Worm (Caenorhabditis elegans) whole organism, late embryonic: ENCODE data around the gene Y66D12A.24.
A peak's percentile ranks its signal among the peaks of the same experiment; 100 is the strongest.

Experiments used
- C38D4.7 ChIP-seq: fragments of 200-800 bp; sonication (Bioruptor generic); optimal IDR thresholded peaks from 2 replicates; lab custom pipeline; 2018; ENCODE audit warnings: mild to moderate bottlenecking, missing genetic modification characterization, moderate library complexity, missing compliant biosample characterization
- F13H6.1 ChIP-seq: sonication (generic microtip); optimal IDR thresholded peaks from 2 replicates; lab custom pipeline; 2016; ENCODE audit warnings: missing genetic modification characterization, missing compliant biosample characterization
- T23F11.4 ChIP-seq: fragments of 200-800 bp; sonication (Bioruptor generic); optimal IDR thresholded peaks from 2 replicates; lab custom pipeline; 2018; ENCODE audit warnings: mild to moderate bottlenecking, missing genetic modification characterization, missing compliant biosample characterization
- Y22D7AL.16 ChIP-seq: sonication (generic microtip); optimal IDR thresholded peaks from 2 replicates; lab custom pipeline; 2016; ENCODE audit warnings: missing genetic modification characterization, missing compliant biosample characterization
- ahr-1 ChIP-seq: sonication (generic microtip); optimal IDR thresholded peaks from 2 replicates; lab custom pipeline; 2016; ENCODE audit warnings: missing genetic modification characterization, missing compliant biosample characterization
- ama-1 ChIP-seq: fragments of 150-350 bp; optimal IDR thresholded peaks from 2 replicates; lab custom pipeline; 2014
- ceh-18 ChIP-seq: sonication (generic microtip); optimal IDR thresholded peaks from 2 replicates; lab custom pipeline; 2016; ENCODE audit warnings: missing genetic modification characterization, missing compliant biosample characterization
- ceh-22 ChIP-seq: sonication (generic microtip); optimal IDR thresholded peaks from 2 replicates; lab custom pipeline; 2017; ENCODE audit warnings: missing biosample characterization, missing genetic modification characterization
- ceh-24 ChIP-seq: sonication (generic microtip); optimal IDR thresholded peaks from 2 replicates; lab custom pipeline; 2016; ENCODE audit warnings: mild to moderate bottlenecking, missing genetic modification characterization, missing compliant biosample characterization
- ceh-30 ChIP-seq: fragments of 150-350 bp; optimal IDR thresholded peaks from 2 replicates; lab custom pipeline; 2014; ENCODE audit warnings: missing biosample characterization, missing genetic modification characterization
- elt-2 ChIP-seq: sonication (generic microtip); optimal IDR thresholded peaks from 2 replicates; lab custom pipeline; 2016; ENCODE audit warnings: missing genetic modification reagents, missing genetic modification characterization, missing compliant biosample characterization
- fax-1 ChIP-seq: sonication (generic microtip); optimal IDR thresholded peaks from 2 replicates; lab custom pipeline; 2016; ENCODE audit warnings: missing genotype, missing genetic modification characterization, missing compliant biosample characterization
- fkh-10 ChIP-seq: fragments of 150-350 bp; optimal IDR thresholded peaks from 2 replicates; lab custom pipeline; 2014; ENCODE audit warnings: missing biosample characterization, missing genetic modification reagents, missing genetic modification characterization
- fkh-6 ChIP-seq: sonication (generic microtip); optimal IDR thresholded peaks from 2 replicates; lab custom pipeline; 2016; ENCODE audit warnings: missing genetic modification characterization, missing compliant biosample characterization
- hlh-13 ChIP-seq: fragments of 200-800 bp; sonication (Bioruptor generic); optimal IDR thresholded peaks from 2 replicates; lab custom pipeline; 2018; ENCODE audit warnings: mild to moderate bottlenecking, missing genetic modification characterization, missing compliant biosample characterization
- hlh-6 ChIP-seq: sonication (generic microtip); optimal IDR thresholded peaks from 2 replicates; lab custom pipeline; 2016; ENCODE audit warnings: missing genotype, missing genetic modification characterization, missing compliant biosample characterization
- hlh-8 ChIP-seq: sonication (generic microtip); optimal IDR thresholded peaks from 2 replicates; lab custom pipeline; 2016; ENCODE audit warnings: missing genotype, missing genetic modification characterization, missing compliant biosample characterization
- lin-11 ChIP-seq: fragments of 200-800 bp; sonication (Bioruptor generic); optimal IDR thresholded peaks from 2 replicates; lab custom pipeline; 2018; ENCODE audit warnings: mild to moderate bottlenecking, missing genetic modification characterization, missing compliant biosample characterization
- madf-2 ChIP-seq: sonication (generic microtip); optimal IDR thresholded peaks from 2 replicates; lab custom pipeline; 2017; ENCODE audit warnings: missing genetic modification characterization, missing compliant biosample characterization
- nfya-1 ChIP-seq: sonication (generic microtip); optimal IDR thresholded peaks from 2 replicates; lab custom pipeline; 2017; ENCODE audit warnings: missing genetic modification characterization, mild to moderate bottlenecking, missing compliant biosample characterization, antibody characterized with exemption, moderate library complexity
- npax-4 ChIP-seq: sonication (generic microtip); optimal IDR thresholded peaks from 2 replicates; lab custom pipeline; 2016; ENCODE audit warnings: missing genetic modification characterization, missing compliant biosample characterization
- odd-2 ChIP-seq: sonication (generic microtip); optimal IDR thresholded peaks from 2 replicates; lab custom pipeline; 2017; ENCODE audit warnings: antibody characterized with exemption, mild to moderate bottlenecking, missing genetic modification characterization, missing compliant biosample characterization
- pag-3 ChIP-seq: sonication (generic microtip); optimal IDR thresholded peaks from 2 replicates; lab custom pipeline; 2016; ENCODE audit warnings: missing compliant biosample characterization, missing genetic modification characterization, borderline replicate concordance
- pros-1 ChIP-seq: fragments of 150-350 bp; optimal IDR thresholded peaks from 2 replicates; lab custom pipeline; 2014; ENCODE audit warnings: missing biosample characterization, missing genetic modification reagents, missing genetic modification characterization
- ref-2 ChIP-seq: sonication (generic microtip); optimal IDR thresholded peaks from 2 replicates; lab custom pipeline; 2016; ENCODE audit warnings: missing genetic modification characterization, missing compliant biosample characterization
- rnt-1 ChIP-seq: sonication (generic microtip); optimal IDR thresholded peaks from 2 replicates; lab custom pipeline; 2016; ENCODE audit warnings: missing genetic modification characterization, missing compliant biosample characterization
- sdc-2 ChIP-seq: sonication (generic microtip); optimal IDR thresholded peaks from 2 replicates; lab custom pipeline; 2016; ENCODE audit warnings: missing genotype, missing genetic modification characterization, missing compliant biosample characterization
- sox-2 ChIP-seq: fragments of 200-800 bp; sonication (Bioruptor generic); IDR thresholded peaks from 2 replicates; pipeline ENCODE4 v1.3.6; 2022; ENCODE audit warnings: missing genetic modification reagents, missing genetic modification characterization, missing compliant biosample characterization
- syd-9 ChIP-seq: sonication (generic microtip); optimal IDR thresholded peaks from 2 replicates; lab custom pipeline; 2016; ENCODE audit warnings: mild to moderate bottlenecking, missing genetic modification characterization, moderate library complexity, missing compliant biosample characterization
- tbx-7 ChIP-seq: sonication (generic microtip); optimal IDR thresholded peaks from 2 replicates; lab custom pipeline; 2016; ENCODE audit warnings: missing genotype, missing genetic modification characterization, missing compliant biosample characterization
- unc-42 ChIP-seq: sonication (generic microtip); optimal IDR thresholded peaks from 2 replicates; lab custom pipeline; 2016; ENCODE audit warnings: missing genotype, missing genetic modification characterization, missing compliant biosample characterization
- unc-55 ChIP-seq: sonication (generic microtip); optimal IDR thresholded peaks from 2 replicates; lab custom pipeline; 2017; ENCODE audit warnings: missing biosample characterization, missing genetic modification reagents, missing genetic modification characterization
- unc-86 ChIP-seq: sonication (generic microtip); optimal IDR thresholded peaks from 2 replicates; lab custom pipeline; 2016; ENCODE audit warnings: missing genetic modification characterization, missing compliant biosample characterization
- ztf-16 ChIP-seq: sonication (generic microtip); optimal IDR thresholded peaks from 2 replicates; lab custom pipeline; 2017; ENCODE audit warnings: missing genetic modification characterization, missing compliant biosample characterization

Gene Y66D12A.24

DNA sequence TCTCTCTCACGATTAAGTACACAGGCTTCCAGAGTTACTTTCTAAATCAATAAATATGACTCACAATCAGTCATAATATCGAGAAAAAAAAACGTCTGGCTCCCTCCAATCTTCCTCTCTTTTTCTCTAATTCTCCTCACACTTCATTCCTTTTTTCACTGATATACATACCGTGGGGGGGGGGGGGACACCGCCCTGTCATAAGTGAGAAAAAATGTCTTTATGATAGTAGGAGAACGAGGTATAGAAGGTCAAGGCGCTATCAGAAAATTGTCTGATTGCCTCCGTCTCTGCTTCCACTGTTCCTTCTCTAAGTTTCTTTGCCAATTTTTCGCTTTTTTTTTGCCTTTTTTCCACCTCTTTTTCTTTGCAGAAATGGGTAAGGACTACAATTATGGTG lies at the start of gene Y66D12A.24:
TSS of gene Y66D12A.24 (plus strand) at position 370 of the 400 bp plus-strand sequence.
- TF ChIP-seq syd-9 (tag; lab: Kevin White, UChicago) (no peak), elt-2 (tag; lab: Kevin White, UChicago) (peak; percentile 43), tbx-7 (tag; lab: Kevin White, UChicago) (no peak)

DNA sequence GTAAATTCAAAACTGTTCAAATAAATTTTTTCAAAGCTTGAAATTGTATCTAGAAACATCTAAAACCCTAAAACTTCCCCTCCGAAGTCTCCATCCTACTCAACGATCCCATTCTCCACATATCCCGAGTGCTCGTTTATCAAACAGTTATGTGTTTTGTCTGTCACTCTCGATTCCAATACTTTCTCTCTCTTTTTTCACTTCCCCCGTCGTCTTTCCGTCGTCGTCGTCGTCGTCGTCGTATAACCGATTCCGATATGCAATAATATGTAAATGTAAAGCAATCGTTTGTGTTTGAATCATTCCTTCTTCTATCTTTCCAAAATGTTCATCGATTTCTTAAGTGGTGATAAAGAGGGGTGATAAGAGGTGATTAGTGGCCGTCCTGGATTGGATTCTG lies 48.3 kb upstream of the Y66D12A.24 start:
- TF ChIP-seq fkh-10 (GFP tag; lab: Kevin White, UChicago): no peak
- TF ChIP-seq sox-2 (GFP tag; lab: Robert Waterston, UW): no peak
- no peak for TF ChIP-seq ceh-24 (tag; lab: Kevin White, UChicago)
- no peak for TF ChIP-seq unc-42 (tag; lab: Kevin White, UChicago)
- no peak for TF ChIP-seq unc-86 (tag; lab: Kevin White, UChicago)
- no peak for TF ChIP-seq odd-2 (tag; lab: Kevin White, UChicago)
- no peak for TF ChIP-seq pros-1 (tag; lab: Kevin White, UChicago)
- TF ChIP-seq unc-55 (GFP tag; lab: Kevin White, UChicago): no peak
- TF ChIP-seq T23F11.4: no peak
- no peak for TF ChIP-seq hlh-8 (tag; lab: Kevin White, UChicago)
- TF ChIP-seq nfya-1 (tag; lab: Kevin White, UChicago): no peak
- TF ChIP-seq ceh-18 (tag; lab: Kevin White, UChicago): no peak
- no peak for TF ChIP-seq ceh-30 (tag; lab: Kevin White, UChicago)
- no peak for TF ChIP-seq pag-3 (tag; lab: Kevin White, UChicago)

DNA sequence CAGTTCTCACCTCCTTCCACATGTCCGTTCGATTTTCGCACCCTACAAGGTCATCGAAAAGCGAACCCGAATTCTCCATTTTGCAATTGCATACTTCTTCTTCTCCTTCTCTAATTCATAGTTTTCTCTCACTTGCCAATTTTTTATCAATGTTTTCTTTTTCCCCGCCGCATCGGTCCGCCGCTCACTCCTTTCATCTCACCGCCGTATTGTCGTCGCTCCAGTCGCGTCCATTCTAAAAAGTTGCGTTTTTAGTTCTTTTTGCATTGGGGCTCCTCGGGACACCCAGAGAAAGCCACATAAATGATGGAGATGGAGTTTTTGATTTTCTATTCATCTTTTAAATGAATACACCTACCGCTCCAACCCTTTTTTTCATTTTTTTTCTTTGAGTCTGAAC lies 45.3 kb upstream of the Y66D12A.24 start:
- no peak for TF ChIP-seq fkh-6 (tag; lab: Kevin White, UChicago)
- no peak for TF ChIP-seq hlh-6 (tag; lab: Kevin White, UChicago)
- TF ChIP-seq odd-2 (tag; lab: Kevin White, UChicago): no peak
- TF ChIP-seq pag-3 (tag; lab: Kevin White, UChicago): no peak
- no peak for TF ChIP-seq sdc-2
- no peak for TF ChIP-seq F13H6.1 (tag; lab: Kevin White, UChicago)
- TF ChIP-seq ref-2 (tag; lab: Kevin White, UChicago): no peak
- no peak for TF ChIP-seq fax-1 (tag; lab: Kevin White, UChicago)
- no peak for TF ChIP-seq ama-1 (lab: Kevin White, UChicago)
- no peak for TF ChIP-seq C38D4.7 (GFP tag; lab: Kevin White, UChicago)
- TF ChIP-seq ceh-18 (tag; lab: Kevin White, UChicago): no peak
- no peak for TF ChIP-seq unc-42 (tag; lab: Kevin White, UChicago)
- no peak for TF ChIP-seq hlh-13 (GFP tag; lab: Kevin White, UChicago)
- no peak for TF ChIP-seq npax-4 (tag; lab: Kevin White, UChicago)
- no peak for TF ChIP-seq rnt-1 (tag; lab: Kevin White, UChicago)
- no peak for TF ChIP-seq ceh-30 (tag; lab: Kevin White, UChicago)
- TF ChIP-seq ceh-22 (tag; lab: Kevin White, UChicago): no peak
- TF ChIP-seq ztf-16 (tag; lab: Kevin White, UChicago): no peak

DNA sequence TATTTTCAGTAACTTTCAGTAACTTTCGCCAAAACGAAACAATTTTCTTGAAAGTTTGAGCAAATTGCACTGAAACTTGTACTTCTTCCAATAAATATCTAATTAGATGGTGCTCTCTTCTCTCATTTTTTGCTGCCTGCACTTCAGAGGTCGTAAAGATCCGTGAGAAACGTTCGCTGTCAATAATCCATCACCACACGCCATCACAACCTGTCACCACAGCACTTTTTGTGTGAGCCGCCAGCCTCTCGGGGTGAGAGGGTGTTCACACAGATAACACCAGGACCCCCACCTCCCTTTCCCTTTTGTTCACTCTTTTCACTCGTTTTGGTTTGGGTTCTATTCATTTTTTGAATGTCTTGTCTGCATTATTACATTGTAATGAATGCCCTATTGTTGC lies 44.1 kb upstream of the Y66D12A.24 start:
- TF ChIP-seq ahr-1 (no peak), ztf-16 (tag; lab: Kevin White, UChicago) (no peak), pag-3 (tag; lab: Kevin White, UChicago) (no peak), unc-55 (GFP tag; lab: Kevin White, UChicago) (peak; percentile 96), Y22D7AL.16 (no peak), fkh-10 (GFP tag; lab: Kevin White, UChicago) (no peak)

DNA sequence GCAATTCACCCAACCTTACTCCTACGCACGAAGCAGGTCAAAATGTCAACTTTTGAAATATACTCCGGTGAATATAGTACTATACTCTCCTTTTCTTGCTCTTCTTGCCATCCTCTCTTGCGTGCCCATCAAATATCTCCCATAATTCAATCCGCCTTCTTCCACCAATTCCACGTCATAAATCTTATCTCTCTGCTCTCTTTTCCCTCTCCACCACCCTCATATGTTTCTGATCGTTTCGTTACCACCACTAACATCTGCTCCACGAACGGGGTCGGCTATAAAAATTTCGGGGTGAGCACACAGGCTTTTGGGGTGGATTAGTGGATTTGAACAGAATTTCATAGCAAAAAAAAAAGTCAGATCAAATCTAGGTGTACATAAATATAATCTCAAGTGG lies 42.7 kb upstream of the Y66D12A.24 start:
- peak; percentile 60 for TF ChIP-seq unc-55 (GFP tag; lab: Kevin White, UChicago)
- no peak for TF ChIP-seq lin-11
- TF ChIP-seq hlh-8 (tag; lab: Kevin White, UChicago): peak; percentile 88
- no peak for TF ChIP-seq madf-2 (tag; lab: Kevin White, UChicago)
- TF ChIP-seq sdc-2: peak; percentile 26
